Worm (Caenorhabditis elegans) whole organism, mixed stage, embryonic: ENCODE results near the gene W05H5.1.
"Not testable (repeated sequence)": the region's sequence is repeated elsewhere in the genome, so short reads cannot be mapped to it uniquely, and the experiment has no call there.

ENCODE experiments used
- M03D4.4 ChIP-seq: sonication (generic microtip); optimal IDR thresholded peaks from 2 replicates; lab custom pipeline; 2017; ENCODE audit warnings: mild to moderate bottlenecking, missing genetic modification characterization, missing compliant biosample characterization
- bed-3 ChIP-seq: fragments of 200-800 bp; sonication (Bioruptor generic); optimal IDR thresholded peaks from 3 replicates; lab custom pipeline; 2018; ENCODE audit warnings: mild to moderate bottlenecking, missing genetic modification characterization, moderate library complexity, missing compliant biosample characterization
- blmp-1 ChIP-seq: fragments of 150-350 bp; optimal IDR thresholded peaks from 2 replicates; lab custom pipeline; 2014; ENCODE audit warnings: missing biosample characterization, missing genetic modification characterization
- ceh-39 ChIP-seq: fragments of 150-350 bp; optimal IDR thresholded peaks from 2 replicates; lab custom pipeline; 2014; ENCODE audit warnings: missing biosample characterization, missing genetic modification characterization
- ceh-43 ChIP-seq: fragments of 200-800 bp; sonication (Bioruptor generic); optimal IDR thresholded peaks from 2 replicates; lab custom pipeline; 2018; ENCODE audit warnings: mild to moderate bottlenecking, missing genetic modification characterization, moderate library complexity, missing compliant biosample characterization
- ces-1 ChIP-seq: fragments of 150-350 bp; optimal IDR thresholded peaks from 2 replicates; lab custom pipeline; 2014; ENCODE audit warnings: missing biosample characterization, missing genetic modification reagents, missing genetic modification characterization
- cnd-1 ChIP-seq: fragments of 200-800 bp; sonication (Bioruptor generic); optimal IDR thresholded peaks from 2 replicates; lab custom pipeline; 2018; ENCODE audit warnings: mild to moderate bottlenecking, missing genetic modification characterization, missing compliant biosample characterization
- drap-1 ChIP-seq: fragments of 200-800 bp; sonication (Bioruptor generic); optimal IDR thresholded peaks from 3 replicates; lab custom pipeline; 2018; ENCODE audit warnings: mild to moderate bottlenecking, missing genetic modification characterization, missing compliant biosample characterization
- elt-1 ChIP-seq: sonication (generic microtip); optimal IDR thresholded peaks from 2 replicates; lab custom pipeline; 2017; ENCODE audit warnings: missing genetic modification characterization, mild to moderate bottlenecking, missing compliant biosample characterization, antibody characterized with exemption, moderate library complexity, borderline replicate concordance; ENCODE audit not compliant: insufficient read depth
- flh-1 ChIP-seq: fragments of 200-800 bp; sonication (Bioruptor generic); optimal IDR thresholded peaks from 2 replicates; lab custom pipeline; 2018; ENCODE audit warnings: mild to moderate bottlenecking, missing genetic modification characterization, moderate library complexity, missing compliant biosample characterization
- ham-2 ChIP-seq: fragments of 200-800 bp; sonication (Bioruptor generic); optimal IDR thresholded peaks from 2 replicates; lab custom pipeline; 2018; ENCODE audit warnings: mild to moderate bottlenecking, missing genetic modification characterization, missing compliant biosample characterization
- hlh-1 ChIP-seq: fragments of 150-350 bp; optimal IDR thresholded peaks from 2 replicates; lab custom pipeline; 2014; ENCODE audit warnings: missing biosample characterization, missing genetic modification reagents, missing genetic modification characterization
- lin-13 ChIP-seq: fragments of 150-350 bp; optimal IDR thresholded peaks from 2 replicates; lab custom pipeline; 2014; ENCODE audit warnings: missing biosample characterization, missing genetic modification characterization
- lin-32 ChIP-seq: fragments of 200-800 bp; sonication (Bioruptor generic); optimal IDR thresholded peaks from 2 replicates; lab custom pipeline; 2018; ENCODE audit warnings: mild to moderate bottlenecking, missing genetic modification characterization, missing compliant biosample characterization
- lsy-2 ChIP-seq: fragments of 150-350 bp; optimal IDR thresholded peaks from 2 replicates; lab custom pipeline; 2014; ENCODE audit warnings: missing biosample characterization, missing genetic modification characterization
- mab-5 ChIP-seq: fragments of 150-350 bp; optimal IDR thresholded peaks from 2 replicates; lab custom pipeline; 2014; ENCODE audit warnings: missing biosample characterization, missing genetic modification characterization
- mep-1 ChIP-seq: fragments of 150-350 bp; optimal IDR thresholded peaks from 2 replicates; lab custom pipeline; 2017; ENCODE audit warnings: missing biosample characterization, missing genetic modification reagents, missing genetic modification characterization, inconsistent platforms
- mls-2 ChIP-seq: sonication (generic microtip); optimal IDR thresholded peaks from 2 replicates; lab custom pipeline; 2016; ENCODE audit warnings: mild to moderate bottlenecking, missing genetic modification characterization, moderate library complexity, missing compliant biosample characterization
- nhr-12 ChIP-seq: fragments of 150-350 bp; optimal IDR thresholded peaks from 2 replicates; lab custom pipeline; 2014; ENCODE audit warnings: missing biosample characterization, missing genetic modification characterization
- nhr-28 ChIP-seq: fragments of 150-350 bp; optimal IDR thresholded peaks from 2 replicates; lab custom pipeline; 2014; ENCODE audit warnings: missing biosample characterization, missing genetic modification characterization
- nhr-76 ChIP-seq: sonication (generic microtip); optimal IDR thresholded peaks from 2 replicates; lab custom pipeline; 2017; ENCODE audit warnings: missing biosample characterization, missing genetic modification characterization
- pha-4 ChIP-seq: fragments of 150-350 bp; optimal IDR thresholded peaks from 2 replicates; lab custom pipeline; 2018; ENCODE audit warnings: missing biosample characterization, missing genetic modification reagents, missing genetic modification characterization
- sem-2 ChIP-seq: fragments of 200-800 bp; sonication (Bioruptor generic); optimal IDR thresholded peaks from 2 replicates; lab custom pipeline; 2018; ENCODE audit warnings: mild to moderate bottlenecking, missing genetic modification characterization, missing compliant biosample characterization
- snpc-4 ChIP-seq: fragments of 150-350 bp; optimal IDR thresholded peaks from 2 replicates; lab custom pipeline; 2014; ENCODE audit warnings: missing biosample characterization, missing genetic modification characterization
- tbx-8 ChIP-seq: fragments of 200-800 bp; sonication (Bioruptor generic); optimal IDR thresholded peaks from 2 replicates; lab custom pipeline; 2018; ENCODE audit warnings: mild to moderate bottlenecking, missing genetic modification characterization, moderate library complexity, missing compliant biosample characterization
- unc-120 ChIP-seq: sonication (generic microtip); optimal IDR thresholded peaks from 2 replicates; lab custom pipeline; 2017; ENCODE audit warnings: missing genetic modification characterization, missing compliant biosample characterization; ENCODE audit not compliant: poor library complexity, severe bottlenecking
- unc-39 ChIP-seq: fragments of 150-350 bp; optimal IDR thresholded peaks from 2 replicates; lab custom pipeline; 2014; ENCODE audit warnings: missing biosample characterization, missing genetic modification characterization
- unc-62 ChIP-seq: fragments of 150-350 bp; optimal IDR thresholded peaks from 2 replicates; lab custom pipeline; 2014; ENCODE audit warnings: missing biosample characterization, missing genetic modification reagents, missing genetic modification characterization
- zip-8 ChIP-seq: fragments of 150-350 bp; optimal IDR thresholded peaks from 2 replicates; lab custom pipeline; 2014; ENCODE audit warnings: missing biosample characterization, missing genetic modification characterization
- ztf-11 ChIP-seq: fragments of 150-350 bp; optimal IDR thresholded peaks from 2 replicates; lab custom pipeline; 2014; ENCODE audit warnings: missing biosample characterization, missing genetic modification characterization

Gene W05H5.1

DNA sequence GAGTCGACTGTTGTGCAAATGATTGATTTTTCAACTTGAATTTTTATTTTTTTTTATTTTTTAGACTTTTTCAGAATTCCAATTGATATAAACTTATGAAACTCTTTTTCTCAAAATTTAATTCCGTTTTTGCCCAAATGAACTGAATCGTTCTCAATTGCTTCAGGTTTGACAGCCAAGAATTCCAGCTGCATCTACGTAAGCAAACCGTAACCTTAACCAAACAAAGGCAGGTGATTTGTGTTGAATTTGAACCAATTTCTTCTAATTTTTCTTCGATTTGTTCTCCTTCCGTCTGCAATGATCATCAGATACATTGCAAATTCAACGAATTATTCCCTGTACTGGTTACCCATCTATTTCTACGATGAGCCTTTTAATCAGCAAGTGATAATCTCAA, 5.3 kb upstream of the W05H5.1 start, which contains the start of gene sre-34:
Gene sre-34 (plus strand): TSS at position 301 of the 400 bp plus-strand sequence.
- TF ChIP-seq nhr-28 (tag; lab: Kevin White, UChicago) (no peak), zip-8 (tag; lab: Kevin White, UChicago) (no peak), mep-1 (tag; lab: Kevin White, UChicago) (no peak)

DNA sequence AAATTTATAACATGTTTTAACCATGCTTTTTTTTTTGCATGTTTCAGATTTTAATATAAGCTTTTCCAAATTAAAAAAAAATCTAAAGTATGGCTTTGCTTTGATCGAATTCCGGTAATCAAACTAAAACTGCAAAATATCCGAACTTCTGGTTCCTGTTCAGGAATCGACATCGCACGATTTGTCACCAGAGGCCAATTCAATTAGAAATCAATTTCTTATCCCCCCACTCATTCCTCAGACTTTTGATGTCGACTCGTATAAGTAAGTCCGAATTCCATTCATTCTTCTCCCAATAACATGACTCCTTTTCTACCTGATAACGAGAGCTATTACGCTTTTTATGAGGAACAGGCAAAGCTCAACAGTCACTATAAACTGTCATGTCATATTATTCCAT, 3.7 kb upstream of the W05H5.1 start, which contains the start of gene srh-27:
Gene srh-27 (plus strand): TSS at position 301 of the 400 bp plus-strand sequence.
- TF ChIP-seq bed-3: no peak
- no peak for TF ChIP-seq mep-1 (tag; lab: Kevin White, UChicago)
- TF ChIP-seq, all 35 proteins: peak for 0

DNA sequence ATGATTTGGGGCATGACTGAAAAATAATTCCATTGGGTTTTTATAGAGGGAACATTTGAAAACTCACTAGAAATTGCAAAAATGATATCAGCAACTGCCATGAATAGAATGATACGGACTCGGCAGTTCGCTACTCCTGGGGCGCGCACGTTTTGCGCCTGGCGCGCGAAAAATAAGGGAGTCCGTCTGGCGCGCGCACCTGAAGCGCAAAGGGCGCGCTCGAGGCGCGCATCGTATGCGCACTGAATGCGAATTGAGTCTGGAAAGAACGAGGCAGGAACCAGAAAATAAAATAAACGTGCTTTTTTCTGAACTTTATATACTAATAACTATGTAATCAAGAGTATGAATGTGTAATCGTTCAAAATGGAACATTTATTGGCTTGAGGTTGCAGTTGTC, 3.4 kb downstream of the W05H5.1 start, which contains the start of gene Y57A10C.10:
Gene Y57A10C.10 (minus strand): TSS at position 101 of the 400 bp plus-strand sequence.
- not testable (repeated sequence) for TF ChIP-seq unc-39 (tag; lab: Kevin White, UChicago); sem-2 (GFP tag; lab: Kevin White, UChicago); zip-8 (tag; lab: Kevin White, UChicago)

DNA sequence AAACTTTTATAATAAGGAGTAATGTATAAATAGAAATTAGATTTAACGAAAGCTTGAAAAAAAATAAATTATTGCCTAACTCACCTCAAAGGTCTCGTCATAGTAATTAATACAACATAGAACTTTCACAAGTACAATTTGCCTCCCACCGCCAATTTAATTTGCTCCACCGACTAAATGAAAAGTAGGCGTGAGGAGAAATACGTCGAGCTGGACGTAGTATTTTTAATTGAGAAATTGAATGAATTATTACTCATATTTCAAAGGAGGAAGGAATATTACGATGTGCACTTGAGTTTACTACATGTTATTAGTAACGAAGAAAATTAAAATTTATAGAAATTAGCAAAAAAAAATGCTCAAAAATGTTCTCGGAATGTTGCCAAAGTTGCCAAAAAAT, 6.1 kb downstream of the W05H5.1 start, which contains the start of gene Y57A10C.9:
Gene Y57A10C.9 (minus strand): TSS at position 101 of the 400 bp plus-strand sequence.
- TF ChIP-seq zip-8 (tag; lab: Kevin White, UChicago) (no peak), pha-4 (tag; lab: Kevin White, UChicago) (no peak), ces-1 (GFP tag; lab: Kevin White, UChicago) (no peak), nhr-28 (tag; lab: Kevin White, UChicago) (no peak), snpc-4 (tag; lab: Kevin White, UChicago) (no peak), flh-1 (no peak), unc-62 (GFP tag; lab: Kevin White, UChicago) (no peak), M03D4.4 (no peak), nhr-76 (tag; lab: Kevin White, UChicago) (no peak), cnd-1 (no peak), nhr-12 (tag; lab: Kevin White, UChicago) (no peak), mep-1 (tag; lab: Kevin White, UChicago) (no peak), mls-2 (tag; lab: Kevin White, UChicago) (no peak), sem-2 (GFP tag; lab: Kevin White, UChicago) (no peak), ceh-43 (GFP tag; lab: Kevin White, UChicago) (no peak), elt-1 (no peak), mab-5 (tag; lab: Kevin White, UChicago) (no peak), ztf-11 (tag; lab: Kevin White, UChicago) (no peak)

DNA sequence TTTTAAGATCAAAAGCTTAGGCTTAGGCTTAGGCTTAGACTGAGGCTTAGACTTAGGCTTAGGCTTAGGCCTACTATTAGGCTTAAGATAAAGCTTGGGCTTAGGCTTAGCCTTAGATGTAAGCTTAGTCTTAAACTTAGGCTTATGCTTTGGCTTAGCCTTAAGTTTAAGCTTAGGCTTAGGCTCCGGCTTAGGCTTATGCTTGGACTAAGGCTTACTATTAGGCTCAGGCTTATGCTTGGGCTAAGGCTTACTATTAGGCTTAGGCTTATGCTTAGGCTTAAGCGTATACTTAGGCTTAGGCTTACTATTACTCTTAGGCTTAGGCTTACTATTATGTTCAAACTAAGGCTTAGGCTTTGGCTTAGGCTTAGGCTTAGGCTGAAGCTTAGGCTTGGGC, 7.9 kb downstream of the W05H5.1 start:
- TF ChIP-seq ham-2 (GFP tag; lab: Kevin White, UChicago) (peak; percentile 65), blmp-1 (no peak), nhr-28 (tag; lab: Kevin White, UChicago) (no peak), cnd-1 (no peak), flh-1 (no peak), sem-2 (GFP tag; lab: Kevin White, UChicago) (no peak), ceh-39 (tag; lab: Kevin White, UChicago) (no peak)
- TF ChIP-seq, all 35 proteins: peak for 1

DNA sequence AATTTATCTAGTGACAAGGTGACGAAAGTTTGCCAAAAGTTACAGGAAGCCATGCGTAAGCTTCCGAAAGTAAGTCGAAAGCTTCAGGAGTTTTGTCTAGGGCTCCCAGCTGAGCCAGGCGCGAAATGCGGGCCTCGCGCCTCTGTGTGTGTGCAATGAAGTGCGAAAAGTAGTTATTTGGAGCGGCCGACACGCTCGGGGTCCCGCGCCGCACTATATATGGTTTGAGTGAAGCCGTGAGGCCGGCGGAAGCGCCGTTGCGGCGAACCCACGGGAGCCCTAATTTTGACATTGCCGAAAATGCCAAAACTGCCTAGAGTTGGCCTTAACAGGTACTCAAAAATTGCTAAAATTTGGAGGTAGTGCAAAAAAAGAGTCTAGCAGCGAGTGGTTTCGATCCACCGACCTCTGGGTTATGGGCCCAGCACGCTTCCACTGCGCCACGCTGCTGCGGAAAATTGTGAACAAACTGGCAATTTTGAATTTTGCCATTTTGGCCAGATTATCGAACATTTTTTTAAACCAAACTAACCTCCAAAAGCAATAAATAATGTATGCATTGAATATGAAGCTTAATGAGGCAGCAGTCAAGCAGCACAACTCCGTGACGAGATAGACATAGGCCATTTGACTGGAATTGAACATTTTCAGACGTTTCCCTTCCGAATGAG, 9.2 kb downstream of the W05H5.1 start:
- TF ChIP-seq ceh-43 (GFP tag; lab: Kevin White, UChicago) (no peak), M03D4.4 (no peak), snpc-4 (tag; lab: Kevin White, UChicago) (no peak), ceh-39 (tag; lab: Kevin White, UChicago) (no peak), unc-62 (GFP tag; lab: Kevin White, UChicago) (no peak), nhr-76 (tag; lab: Kevin White, UChicago) (no peak)

DNA sequence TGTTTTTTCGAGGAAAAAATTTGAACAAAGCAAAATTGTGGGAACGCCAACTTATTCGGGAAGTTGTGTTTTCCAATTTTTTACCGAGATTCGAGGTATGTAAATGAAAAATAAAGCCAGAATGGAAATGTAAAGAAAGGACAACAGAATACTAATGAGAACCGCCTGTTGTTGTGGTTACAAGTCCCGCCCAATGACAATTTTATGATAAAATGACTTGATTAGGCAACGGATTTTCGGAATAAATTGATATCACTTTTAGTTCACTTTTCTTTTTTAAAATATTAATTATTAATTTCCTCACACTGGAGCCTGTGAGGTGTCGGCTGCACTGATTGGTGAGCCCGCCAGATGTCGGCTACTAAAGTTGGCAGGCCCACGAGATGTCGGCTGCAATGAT, 12.2 kb downstream of the W05H5.1 start, which contains the start of gene dct-12:
Gene dct-12 (minus strand): TSS at position 101 of the 400 bp plus-strand sequence.
- no peak for TF ChIP-seq lin-13
- TF ChIP-seq hlh-1: no peak
- no peak for TF ChIP-seq unc-62 (GFP tag; lab: Kevin White, UChicago)
- TF ChIP-seq drap-1 (GFP tag; lab: Kevin White, UChicago): no peak
- TF ChIP-seq mep-1 (tag; lab: Kevin White, UChicago): no peak
- no peak for TF ChIP-seq ztf-11 (tag; lab: Kevin White, UChicago)
- no peak for TF ChIP-seq blmp-1
- no peak for TF ChIP-seq lsy-2 (tag; lab: Kevin White, UChicago)
- TF ChIP-seq lin-32 (GFP tag; lab: Kevin White, UChicago): no peak
- no peak for TF ChIP-seq snpc-4 (tag; lab: Kevin White, UChicago)
- no peak for TF ChIP-seq zip-8 (tag; lab: Kevin White, UChicago)
- TF ChIP-seq pha-4 (tag; lab: Kevin White, UChicago): no peak
- no peak for TF ChIP-seq tbx-8 (GFP tag; lab: Kevin White, UChicago)
- TF ChIP-seq bed-3: no peak
- no peak for TF ChIP-seq unc-120 (tag; lab: Kevin White, UChicago)
- TF ChIP-seq unc-39 (tag; lab: Kevin White, UChicago): no peak
